Fruit fly (Drosophila melanogaster) whole organism, embryonic: ENCODE measurements around the gene CG13984.
A peak's percentile ranks its signal among the peaks of the same experiment; 100 is the strongest.

ENCODE experiments used
- Atf-2 ChIP-seq: fragments of 200-800 bp; sonication (Bioruptor generic); optimal IDR thresholded peaks from 2 replicates; lab custom pipeline; 2016; ENCODE audit warnings: missing biosample characterization, missing genetic modification characterization
- Bgb ChIP-seq: fragments of 200-800 bp; sonication (Bioruptor generic); IDR thresholded peaks from 2 replicates; pipeline ENCODE4 v1.3.6; 2022; ENCODE audit warnings: missing biosample characterization, missing genetic modification characterization; ENCODE audit not compliant: partially characterized antibody
- CG10366 ChIP-seq: fragments of 200-800 bp; sonication (Bioruptor generic); IDR thresholded peaks from 2 replicates; pipeline ENCODE4 v1.3.6; 2022; ENCODE audit warnings: missing biosample characterization, missing genetic modification characterization
- CG13287 ChIP-seq: fragments of 200-800 bp; sonication (Bioruptor generic); IDR thresholded peaks from 2 replicates; pipeline ENCODE4 v1.3.6; 2022; ENCODE audit warnings: missing biosample characterization, missing genetic modification characterization; ENCODE audit not compliant: partially characterized antibody
- CG13424 ChIP-seq: fragments of 200-800 bp; sonication (Bioruptor generic); optimal IDR thresholded peaks from 2 replicates; lab custom pipeline; 2019; ENCODE audit warnings: missing biosample characterization, mild to moderate bottlenecking, missing genetic modification characterization, moderate library complexity
- CG13624 ChIP-seq: fragments of 200-800 bp; sonication (Bioruptor generic); optimal IDR thresholded peaks from 2 replicates; lab custom pipeline; 2016; ENCODE audit warnings: missing biosample characterization, missing genetic modification characterization
- CG15011 ChIP-seq: fragments of 200-800 bp; sonication (Bioruptor generic); optimal IDR thresholded peaks from 3 replicates; lab custom pipeline; 2018; ENCODE audit warnings: missing biosample characterization, mild to moderate bottlenecking, missing genetic modification characterization
- CG15479 ChIP-seq: fragments of 200-800 bp; sonication (Bioruptor generic); optimal IDR thresholded peaks from 3 replicates; lab custom pipeline; 2019; ENCODE audit warnings: missing biosample characterization, mild to moderate bottlenecking, missing genetic modification characterization, moderate library complexity
- CG16863 ChIP-seq: fragments of 200-800 bp; sonication (Bioruptor generic); optimal IDR thresholded peaks from 3 replicates; lab custom pipeline; 2016; ENCODE audit warnings: missing biosample characterization, missing genetic modification characterization
- CG17829 ChIP-seq: fragments of 200-800 bp; optimal IDR thresholded peaks from 2 replicates; lab custom pipeline; 2019; ENCODE audit warnings: missing biosample characterization, mild to moderate bottlenecking, missing genetic modification characterization, moderate library complexity
- CG2116 ChIP-seq: fragments of 200-800 bp; sonication (Bioruptor generic); optimal IDR thresholded peaks from 3 replicates; lab custom pipeline; 2018; ENCODE audit warnings: missing biosample characterization, mild to moderate bottlenecking, missing genetic modification characterization
- CG33213 ChIP-seq: fragments of 200-800 bp; sonication (Bioruptor generic); optimal IDR thresholded peaks from 3 replicates; lab custom pipeline; 2016; ENCODE audit warnings: missing biosample characterization, missing genetic modification characterization
- CG34224 ChIP-seq: fragments of 200-800 bp; sonication (Bioruptor generic); IDR thresholded peaks from 3 replicates; pipeline ENCODE4 v1.3.6; 2022; ENCODE audit warnings: missing biosample characterization, missing genetic modification characterization; ENCODE audit not compliant: partially characterized antibody
- CG4404 ChIP-seq: fragments of 200-800 bp; sonication (Bioruptor generic); IDR thresholded peaks from 2 replicates; pipeline ENCODE4 v1.3.6; 2022; ENCODE audit warnings: missing biosample characterization, missing genetic modification characterization
- CG4707 ChIP-seq: fragments of 200-800 bp; sonication (Bioruptor generic); optimal IDR thresholded peaks from 2 replicates; lab custom pipeline; 2018; ENCODE audit warnings: missing biosample characterization, mild to moderate bottlenecking, missing genetic modification characterization, moderate library complexity
- CG5180 ChIP-seq: fragments of 200-800 bp; sonication (Bioruptor generic); optimal IDR thresholded peaks from 3 replicates; lab custom pipeline; 2017; ENCODE audit warnings: missing biosample characterization, missing genetic modification characterization, mild to moderate bottlenecking, moderate library complexity, missing genetic modification reagents
- CG5245 ChIP-seq: fragments of 200-800 bp; sonication (Bioruptor generic); optimal IDR thresholded peaks from 3 replicates; lab custom pipeline; 2016; ENCODE audit warnings: missing biosample characterization, missing genetic modification characterization
- CG7987 ChIP-seq: fragments of 200-800 bp; sonication (Bioruptor generic); optimal IDR thresholded peaks from 2 replicates; lab custom pipeline; 2018; ENCODE audit warnings: missing biosample characterization, mild to moderate bottlenecking, missing genetic modification characterization, moderate library complexity
- CG8281 ChIP-seq: fragments of 200-800 bp; sonication (Bioruptor generic); optimal IDR thresholded peaks from 2 replicates; lab custom pipeline; 2018; ENCODE audit warnings: missing biosample characterization, mild to moderate bottlenecking, missing genetic modification characterization, moderate library complexity
- CkIIα-i1 ChIP-seq: fragments of 200-800 bp; sonication (Bioruptor generic); IDR thresholded peaks from 2 replicates; pipeline ENCODE4 v1.3.6; 2022; ENCODE audit warnings: missing biosample characterization, missing genetic modification characterization
- Dbx ChIP-seq: fragments of 200-800 bp; sonication (Bioruptor generic); IDR thresholded peaks from 3 replicates; pipeline ENCODE4 v1.3.6; 2022; ENCODE audit warnings: missing biosample characterization, missing genetic modification characterization
- Dll ChIP-seq: fragments of 200-800 bp; sonication (Bioruptor generic); IDR thresholded peaks from 4 replicates; pipeline ENCODE4 v1.3.6; 2022; ENCODE audit warnings: missing biosample characterization, missing genetic modification characterization; ENCODE audit not compliant: partially characterized antibody
- Fer3 ChIP-seq: fragments of 200-800 bp; sonication (Bioruptor generic); optimal IDR thresholded peaks from 2 replicates; lab custom pipeline; 2018; ENCODE audit warnings: missing biosample characterization, mild to moderate bottlenecking, missing genetic modification characterization, moderate library complexity
- Hey ChIP-seq: fragments of 200-800 bp; sonication (Bioruptor generic); optimal IDR thresholded peaks from 3 replicates; lab custom pipeline; 2018; ENCODE audit warnings: missing biosample characterization, mild to moderate bottlenecking, missing genetic modification characterization
- Hr3 ChIP-seq: fragments of 200-800 bp; sonication (Bioruptor generic); optimal IDR thresholded peaks from 3 replicates; lab custom pipeline; 2016; ENCODE audit warnings: missing biosample characterization, missing genetic modification characterization
- Hr78 ChIP-seq, 2 experiments: fragments of 200-800 bp in 1 of 2; fragments of >200 bp in 1 of 2; sonication (Bioruptor generic) in 1 of 2; optimal IDR thresholded peaks; 2 replicates each; lab custom pipeline; 2017 to 2019; ENCODE audit warnings: missing biosample characterization in 2 of 2, missing genetic modification characterization in 2 of 2, mild to moderate bottlenecking in 1 of 2, moderate library complexity in 1 of 2
- Lhr ChIP-seq: fragments of 200-800 bp; sonication (Bioruptor generic); optimal IDR thresholded peaks from 3 replicates; lab custom pipeline; 2017; ENCODE audit warnings: mild to moderate bottlenecking, missing biosample characterization, missing genetic modification reagents, missing genetic modification characterization
- MBD-R2 ChIP-seq: fragments of 200-800 bp; sonication (Bioruptor generic); IDR thresholded peaks from 2 replicates; pipeline ENCODE4 v1.3.6; 2022; ENCODE audit warnings: missing biosample characterization, missing genetic modification characterization
- NC2α ChIP-seq: fragments of 200-800 bp; sonication (Bioruptor generic); optimal IDR thresholded peaks from 2 replicates; lab custom pipeline; 2016; ENCODE audit warnings: missing biosample characterization, missing genetic modification characterization
- Nf-YC ChIP-seq: fragments of 200-800 bp; optimal IDR thresholded peaks from 3 replicates; lab custom pipeline; 2019; ENCODE audit warnings: missing biosample characterization, mild to moderate bottlenecking, missing genetic modification characterization, moderate library complexity
- Ptx1 ChIP-seq: fragments of 200-800 bp; sonication (Bioruptor generic); IDR thresholded peaks from 2 replicates; pipeline ENCODE4 v1.3.6; 2022; ENCODE audit warnings: missing biosample characterization, missing genetic modification characterization
- Scr ChIP-seq: fragments of 200-800 bp; sonication (Bioruptor generic); IDR thresholded peaks from 2 replicates; pipeline ENCODE4 v1.3.6; 2022; ENCODE audit warnings: missing biosample characterization, missing genetic modification characterization; ENCODE audit not compliant: partially characterized antibody
- Stat92E ChIP-seq, 3 experiments: fragments of >200 bp in 2 of 3; fragments of 200-800 bp in 1 of 3; sonication (Bioruptor generic) in 1 of 3; optimal IDR thresholded peaks; 2 replicates each; lab custom pipeline; 2017 to 2019; ENCODE audit warnings: missing biosample characterization in 3 of 3, missing genetic modification characterization in 3 of 3, mild to moderate bottlenecking in 1 of 3, moderate library complexity in 1 of 3
- btn ChIP-seq: fragments of 200-800 bp; sonication (Bioruptor generic); optimal IDR thresholded peaks from 2 replicates; lab custom pipeline; 2016; ENCODE audit warnings: missing biosample characterization, missing genetic modification characterization
- caup ChIP-seq: fragments of 200-800 bp; sonication (Bioruptor generic); optimal IDR thresholded peaks from 3 replicates; lab custom pipeline; 2017; ENCODE audit warnings: missing biosample characterization, mild to moderate bottlenecking, missing genetic modification characterization, moderate library complexity; ENCODE audit not compliant: severe bottlenecking
- chif ChIP-seq, 2 experiments: fragments of 200-800 bp; sonication (Bioruptor generic); optimal IDR thresholded peaks; 3 replicates each; lab custom pipeline; 2016; ENCODE audit warnings: missing biosample characterization in 2 of 2, missing genetic modification characterization in 2 of 2
- crol ChIP-seq: fragments of 200-800 bp; sonication (Bioruptor generic); IDR thresholded peaks from 2 replicates; pipeline ENCODE4 v1.3.6; 2022; ENCODE audit warnings: missing biosample characterization, missing genetic modification characterization
- gcm ChIP-seq: fragments of 200-800 bp; sonication (Bioruptor generic); optimal IDR thresholded peaks from 2 replicates; lab custom pipeline; 2019; ENCODE audit warnings: missing biosample characterization, mild to moderate bottlenecking, missing genetic modification characterization, moderate library complexity
- grn ChIP-seq: fragments of 200-800 bp; sonication (Bioruptor generic); optimal IDR thresholded peaks from 3 replicates; lab custom pipeline; 2017; ENCODE audit warnings: missing biosample characterization, missing genetic modification characterization
- gro ChIP-seq: fragments of 200-800 bp; sonication (Bioruptor generic); optimal IDR thresholded peaks from 2 replicates; lab custom pipeline; 2016; ENCODE audit warnings: missing biosample characterization, missing genetic modification characterization
- gsb-n ChIP-seq: fragments of 200-800 bp; sonication (Bioruptor generic); optimal IDR thresholded peaks from 3 replicates; lab custom pipeline; 2018; ENCODE audit warnings: missing biosample characterization, mild to moderate bottlenecking, missing genetic modification characterization
- sd ChIP-seq: fragments of 200-800 bp; sonication (Bioruptor generic); optimal IDR thresholded peaks from 3 replicates; lab custom pipeline; 2018; ENCODE audit warnings: missing biosample characterization, mild to moderate bottlenecking, missing genetic modification characterization, moderate library complexity
- sim ChIP-seq: fragments of 200-800 bp; sonication (Bioruptor generic); IDR thresholded peaks from 2 replicates; pipeline ENCODE4 v1.3.6; 2022; ENCODE audit warnings: missing biosample characterization, missing genetic modification characterization
- slou ChIP-seq: fragments of 200-800 bp; sonication (Bioruptor generic); optimal IDR thresholded peaks from 3 replicates; lab custom pipeline; 2016; ENCODE audit warnings: missing biosample characterization, missing genetic modification characterization
- sna ChIP-seq: fragments of 200-800 bp; sonication (Bioruptor generic); IDR thresholded peaks from 2 replicates; pipeline ENCODE4 v1.3.6; 2022; ENCODE audit warnings: missing biosample characterization, missing genetic modification characterization; ENCODE audit not compliant: partially characterized antibody
- ssp ChIP-seq: fragments of 200-800 bp; sonication (Bioruptor generic); IDR thresholded peaks from 2 replicates; pipeline ENCODE4 v1.3.6; 2022; ENCODE audit warnings: missing biosample characterization, missing genetic modification characterization
- stc ChIP-seq: fragments of 200-800 bp; sonication (Bioruptor generic); IDR thresholded peaks from 2 replicates; pipeline ENCODE4 v1.3.6; 2022; ENCODE audit warnings: missing biosample characterization, missing genetic modification characterization

CG13984 gene

DNA sequence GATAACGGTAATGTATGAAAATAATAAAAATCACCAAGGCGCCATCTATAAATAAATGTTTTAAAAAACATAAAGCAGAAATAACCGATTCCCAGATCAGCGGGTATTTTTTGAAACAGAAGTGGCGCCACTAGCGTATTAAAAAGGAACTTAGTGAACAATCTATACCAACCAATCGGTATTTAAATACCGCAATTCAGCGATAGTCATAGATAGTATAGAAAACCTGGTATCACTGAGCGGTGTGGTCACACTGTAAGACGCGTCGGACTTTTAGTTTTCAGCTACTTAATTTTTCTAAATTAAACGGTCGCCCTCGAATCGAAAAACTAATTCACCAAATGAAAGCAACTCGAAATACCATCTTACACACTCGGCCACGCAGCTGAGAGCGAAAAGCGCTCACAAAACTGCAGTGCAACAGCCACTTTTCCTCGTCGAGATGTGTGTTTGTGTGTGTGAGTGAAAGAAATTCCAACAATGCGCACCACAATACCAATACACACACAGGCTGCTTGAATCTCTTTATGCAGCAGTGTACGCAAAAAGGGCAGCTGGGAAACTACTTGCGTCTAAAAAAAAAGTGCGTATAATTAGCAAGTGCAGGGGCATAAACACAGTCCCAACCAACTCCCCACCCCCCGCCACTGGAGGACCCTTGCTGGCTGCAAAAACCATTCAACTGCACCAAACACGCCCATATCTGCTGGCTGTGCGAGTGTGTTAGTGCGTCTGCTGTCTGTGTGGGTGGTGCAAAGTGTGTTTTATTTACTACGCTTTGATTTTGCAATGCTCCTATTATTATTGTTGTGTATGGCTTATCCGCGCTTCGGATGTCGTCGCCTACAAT, 15.1 kb downstream of the CG13984 start, which contains the start of gene PDZ-GEF (continued):
- TF ChIP-seq CG17829 (tag; lab: Kevin White, UChicago) (peak; percentile 82), caup (GFP tag; lab: Kevin White, UChicago) (peak; percentile 49), Atf-2 (peak; percentile 46), CG16863 (peak; percentile 56), Scr (GFP tag; lab: Robert Waterston, UW) (peak; percentile 60), Dll (GFP tag; lab: Robert Waterston, UW) (peak; percentile 61; the same call in 1 of the 4 replicates), CG5245 (peak; percentile 59), CG7987 (GFP tag; lab: Kevin White, UChicago) (peak; percentile 32), ssp (peak; percentile 63), CG15011 (GFP tag; lab: Kevin White, UChicago) (no peak), CG8281 (tag; lab: Kevin White, UChicago) (no peak), CG13287 (peak; percentile 63), MBD-R2 (peak; percentile 58; the same call in 1 of the 2 replicates), crol (GFP tag; lab: Robert Waterston, UW) (no peak), Bgb (GFP tag; lab: Robert Waterston, UW) (peak; percentile 54), Hr3 (GFP tag; lab: Kevin White, UChicago) (peak; percentile 35), CG4707 (GFP tag; lab: Kevin White, UChicago) (peak; percentile 32), CG2116 (GFP tag; lab: Kevin White, UChicago) (peak; percentile 38), gro (GFP tag; lab: Kevin White, UChicago) (peak; percentile 58), Stat92E (GFP tag; optimal IDR thresholded peaks at IDR 0.05; lab: Kevin White, UChicago) (peak in 1 of 3 experiments; percentile 32), CG13424 (tag; lab: Kevin White, UChicago) (no peak), slou (GFP tag; lab: Kevin White, UChicago) (peak; percentile 0), Hr78 (GFP tag; optimal IDR thresholded peaks at IDR 0.05; lab: Kevin White, UChicago) (no peak), grn (GFP tag; lab: Kevin White, UChicago) (no peak), gsb-n (tag; lab: Kevin White, UChicago) (no peak), Lhr (GFP tag; lab: Kevin White, UChicago) (peak; percentile 96), sim (no peak), Ptx1 (GFP tag; lab: Robert Waterston, UW) (peak; percentile 59), NC2α (GFP tag; lab: Kevin White, UChicago) (peak; percentile 37), Nf-YC (tag; lab: Kevin White, UChicago) (no peak), Fer3 (tag; lab: Kevin White, UChicago) (no peak), CkIIα-i1 (GFP tag; lab: Robert Waterston, UW) (no peak), sd (peak; percentile 99), gcm (GFP tag; lab: Kevin White, UChicago) (peak; percentile 1), CG33213 (GFP tag; lab: Kevin White, UChicago) (peak; percentile 92), CG15479 (GFP tag; lab: Kevin White, UChicago) (peak; percentile 87), CG4404 (GFP tag; lab: Robert Waterston, UW) (no peak), CG5180 (GFP tag; lab: Kevin White, UChicago) (no peak), Dbx (GFP tag; lab: Robert Waterston, UW) (peak; percentile 68; the same call in 2 of the 3 replicates), CG10366 (GFP tag; lab: Robert Waterston, UW) (peak; percentile 50; the same call in 1 of the 2 replicates), Hey (no peak), btn (GFP tag; lab: Kevin White, UChicago) (peak; percentile 30), sna (peak; percentile 57; the same call in 1 of the 2 replicates), CG13624 (peak; percentile 37), stc (GFP tag; lab: Robert Waterston, UW) (0 out of 2 replicates have a peak, but pooled peaks have one; percentile 27), chif (GFP tag; optimal IDR thresholded peaks at IDR 0.05; lab: Kevin White, UChicago) (peak; percentile 25 to 74), CG34224 (no peak; the same call in 2 of the 3 replicates)
